Fruit fly (Drosophila melanogaster) Kc167 (cell line): Measurements from ENCODE around the gene CG17841.

Experiments
- Myc ChIP-seq: fragments of >200 bp; optimal IDR thresholded peaks from 2 replicates; lab custom pipeline; 2017; ENCODE audit warnings: missing external identifiers
- Sin3A ChIP-seq: fragments of >200 bp; optimal IDR thresholded peaks from 2 replicates; lab custom pipeline; 2018; ENCODE audit warnings: missing external identifiers
- h ChIP-seq: fragments of >200 bp; optimal IDR thresholded peaks from 3 replicates; lab custom pipeline; 2018; ENCODE audit warnings: missing external identifiers
- insv ChIP-seq: fragments of >200 bp; optimal IDR thresholded peaks from 3 replicates; lab custom pipeline; 2018; ENCODE audit warnings: missing external identifiers
- psq ChIP-seq: fragments of >200 bp; optimal IDR thresholded peaks from 2 replicates; lab custom pipeline; 2017; ENCODE audit warnings: missing external identifiers
- ttk ChIP-seq: sonication (Bioruptor generic); optimal IDR thresholded peaks from 2 replicates; lab custom pipeline; 2017; ENCODE audit warnings: missing external identifiers

DNA sequence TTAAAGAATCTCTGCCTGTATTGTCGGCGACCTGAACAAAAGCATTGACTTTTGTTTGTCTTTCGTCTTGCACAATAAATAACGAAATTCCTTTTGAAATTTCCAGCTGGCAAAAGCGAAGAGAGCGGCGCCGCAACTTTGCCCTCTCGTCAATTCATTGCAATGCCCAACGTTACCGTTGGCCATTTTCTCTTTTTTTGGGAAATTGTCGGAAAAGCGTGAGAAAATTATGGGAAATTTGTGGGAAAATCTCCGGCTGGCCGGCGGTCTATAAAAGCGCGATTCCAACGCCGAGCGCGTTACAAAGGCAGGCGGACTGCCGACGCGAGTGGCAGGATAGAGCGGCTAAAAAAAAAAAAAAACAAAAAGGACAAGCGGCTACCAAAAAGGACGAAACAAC is 34.5 kb upstream of the CG17841 start, which contains the start of gene CG43740:
- TF ChIP-seq psq (no peak), Sin3A (lab: Kevin White, UChicago) (no peak), h (lab: Kevin White, UChicago) (no peak), Myc (lab: Kevin White, UChicago) (no peak), insv (lab: Kevin White, UChicago) (no peak), ttk (lab: Kevin White, UChicago) (no peak)
